Fruit fly (Drosophila melanogaster): ENCODE data around the gene Amt.

Amt gene

DNA sequence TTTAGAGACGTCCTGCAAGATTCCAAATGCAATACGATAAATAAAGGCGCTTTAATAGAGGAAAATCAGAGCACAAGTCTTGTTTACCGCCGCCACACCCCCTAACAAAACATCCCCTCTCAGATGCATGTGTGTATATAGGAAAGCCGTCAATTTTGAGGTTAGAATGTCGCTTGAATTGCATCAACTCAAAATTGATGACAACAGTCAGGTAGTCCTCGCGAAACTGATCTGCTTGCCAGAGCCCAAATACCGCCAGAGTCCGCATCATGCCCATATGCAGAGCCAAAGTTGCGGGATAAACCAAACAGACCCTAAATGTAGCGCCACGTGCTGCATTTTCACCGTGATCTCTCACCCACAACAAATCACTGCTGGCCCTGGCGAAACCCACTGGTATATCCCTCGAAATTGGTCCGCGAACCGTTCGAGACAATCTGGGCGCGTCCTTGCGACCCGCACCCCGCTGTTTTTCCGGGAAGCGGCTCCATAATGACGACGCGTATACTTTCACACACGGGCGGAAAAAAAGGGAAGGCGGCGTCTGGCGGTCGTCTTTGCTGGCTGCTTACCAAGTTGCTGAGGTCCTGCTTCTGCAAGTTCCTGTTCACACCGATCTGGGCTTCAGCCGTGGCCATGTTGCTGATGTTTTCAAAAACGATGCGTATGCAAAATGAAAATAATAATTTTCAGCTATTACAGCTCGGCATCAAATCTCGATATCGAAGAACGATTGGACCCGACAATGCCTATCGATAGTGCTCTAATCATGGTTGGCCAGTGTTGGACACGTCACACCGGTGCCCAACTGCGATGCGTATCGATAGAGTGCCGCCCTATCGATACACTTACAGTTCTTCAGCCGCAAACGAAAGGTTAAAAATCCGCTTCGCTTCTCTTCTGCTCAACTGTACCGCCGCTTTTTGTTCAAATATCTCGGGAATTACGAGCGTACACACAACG is 14.1 kb upstream of the Amt start, which contains the start of the genes eIF2gamma and Set (continued):
- TF ChIP-seq Doc3 (GFP tag; IDR thresholded peaks at IDR 0.05; ENCODE audit: partially characterized antibody), result peak; percentile 85
- TF ChIP-seq CG12659 (GFP tag; optimal IDR thresholded peaks at IDR 0.05), result peak; percentile 68
- TF ChIP-seq CG13424 (tag; optimal IDR thresholded peaks at IDR 0.05), result no peak
- TF ChIP-seq Ravus (GFP tag; IDR thresholded peaks at IDR 0.05), result no peak
- no peak for TF ChIP-seq Oli (tag; optimal IDR thresholded peaks at IDR 0.05)
- TF ChIP-seq sr (GFP tag; IDR thresholded peaks at IDR 0.05), result no peak
- TF ChIP-seq Camta (GFP tag; optimal IDR thresholded peaks at IDR 0.05), result no peak
- 0 out of 2 replicates have a peak, but pooled peaks have one; percentile 5 for TF ChIP-seq sens-2 (GFP tag; IDR thresholded peaks at IDR 0.05)
- TF ChIP-seq PHDP (tag; optimal IDR thresholded peaks at IDR 0.05), result no peak
- 0 out of 2 replicates have a peak, but pooled peaks have one; percentile 42 for TF ChIP-seq Atf6 (GFP tag; IDR thresholded peaks at IDR 0.05)
- TF ChIP-seq zen2 (GFP tag; IDR thresholded peaks at IDR 0.05; ENCODE audit: partially characterized antibody), result peak; percentile 98
- TF ChIP-seq CkIIα-i1 (GFP tag; IDR thresholded peaks at IDR 0.05), result no peak
- no peak for TF ChIP-seq Elba2 (GFP tag; optimal IDR thresholded peaks at IDR 0.05)
- peak; percentile 10 for TF ChIP-seq CG10979 (tag; optimal IDR thresholded peaks at IDR 0.05)
- peak; percentile 99 for TF ChIP-seq Bgb (GFP tag; IDR thresholded peaks at IDR 0.05; ENCODE audit: partially characterized antibody)
- TF ChIP-seq CG12769 (tag; optimal IDR thresholded peaks at IDR 0.05), result no peak
- no peak for TF ChIP-seq CG2889 (GFP tag; IDR thresholded peaks at IDR 0.05)
- no peak for TF ChIP-seq shn (GFP tag; optimal IDR thresholded peaks at IDR 0.05)
- no peak for TF ChIP-seq emc (GFP tag; optimal IDR thresholded peaks at IDR 0.05)
- TF ChIP-seq HHEX (GFP tag; optimal IDR thresholded peaks at IDR 0.05), result no peak
- no peak for TF ChIP-seq CG7372 (GFP tag; IDR thresholded peaks at IDR 0.05)
- TF ChIP-seq gro (GFP tag; optimal IDR thresholded peaks at IDR 0.05), result peak; percentile 60
- TF ChIP-seq CG16779 (GFP tag; IDR thresholded peaks at IDR 0.05), result 0 out of 2 replicates have a peak, but pooled peaks have one; percentile 6
- no peak for TF ChIP-seq stc (GFP tag; IDR thresholded peaks at IDR 0.05)
- no peak for TF ChIP-seq Nf-YC (tag; optimal IDR thresholded peaks at IDR 0.05)
- peak; percentile 55 for TF ChIP-seq jumu (GFP tag; optimal IDR thresholded peaks at IDR 0.05)
- no peak for TF ChIP-seq Taf1 (GFP tag; IDR thresholded peaks at IDR 0.05)
- peak; percentile 78; the same call in 2 of the 3 replicates for TF ChIP-seq CG11456 (GFP tag; IDR thresholded peaks at IDR 0.05)
- no peak for TF ChIP-seq CG8388 (GFP tag; optimal IDR thresholded peaks at IDR 0.05)
- peak; percentile 86 for TF ChIP-seq Rfx (GFP tag; IDR thresholded peaks at IDR 0.05)
- no peak for TF ChIP-seq CG1529 (GFP tag; optimal IDR thresholded peaks at IDR 0.05)
- peak; percentile 98 for TF ChIP-seq Ets65A (GFP tag)
- TF ChIP-seq exex (tag; optimal IDR thresholded peaks at IDR 0.05), result no peak
- TF ChIP-seq CTCF (GFP tag; optimal IDR thresholded peaks at IDR 0.05), result no peak
- TF ChIP-seq CG3065 (GFP tag; optimal IDR thresholded peaks at IDR 0.05), result peak; percentile 30
- TF ChIP-seq CG34224 (GFP tag; IDR thresholded peaks at IDR 0.05; ENCODE audit: partially characterized antibody), result peak; percentile 96
- TF ChIP-seq CG13894 (tag; optimal IDR thresholded peaks at IDR 0.05), result no peak
- TF ChIP-seq CG18619 (GFP tag; optimal IDR thresholded peaks at IDR 0.05), result no peak
- no peak for TF ChIP-seq cato (GFP tag; optimal IDR thresholded peaks at IDR 0.05; ENCODE audit: borderline replicate concordance)
- TF ChIP-seq sug (tag; optimal IDR thresholded peaks at IDR 0.05), result no peak
- TF ChIP-seq CG16863 (GFP tag; optimal IDR thresholded peaks at IDR 0.05), result no peak
- no peak for TF ChIP-seq jigr1 (GFP tag; IDR thresholded peaks at IDR 0.05)
- TF ChIP-seq Kr (GFP tag; optimal IDR thresholded peaks at IDR 0.05), result no peak
- peak; percentile 87 for TF ChIP-seq CG9932 (GFP tag; IDR thresholded peaks at IDR 0.05)
- no peak for TF ChIP-seq usp (GFP tag; optimal IDR thresholded peaks at IDR 0.05)
- TF ChIP-seq nerfin-1 (tag; optimal IDR thresholded peaks at IDR 0.05), result peak; percentile 58
- no peak for TF ChIP-seq fd3F (GFP tag; optimal IDR thresholded peaks at IDR 0.05)
- no peak for TF ChIP-seq tgo (GFP tag; IDR thresholded peaks at IDR 0.05)
- TF ChIP-seq Oaz (GFP tag; IDR thresholded peaks at IDR 0.05), result no peak

Data from whole organism, embryonic.